Worm (Caenorhabditis elegans) whole organism, L2 larva: Measurements from ENCODE around the gene F19B6.1.

Source experiments
- blmp-1 ChIP-seq: sonication (generic microtip); optimal IDR thresholded peaks from 2 replicates; lab custom pipeline; 2017; ENCODE audit warnings: missing genetic modification characterization, mild to moderate bottlenecking, missing compliant biosample characterization, antibody characterized with exemption, moderate library complexity; ENCODE audit not compliant: insufficient read depth
- dmd-4 ChIP-seq: sonication (generic microtip); optimal IDR thresholded peaks from 2 replicates; lab custom pipeline; 2017; ENCODE audit warnings: missing biosample characterization, missing genetic modification characterization
- elt-1 ChIP-seq: fragments of 150-350 bp; optimal IDR thresholded peaks from 2 replicates; lab custom pipeline; 2014; ENCODE audit warnings: missing biosample characterization, missing genetic modification characterization
- elt-3 ChIP-seq: sonication (generic microtip); optimal IDR thresholded peaks from 2 replicates; lab custom pipeline; 2017; ENCODE audit warnings: missing biosample characterization, missing genetic modification characterization
- lin-13 ChIP-seq: fragments of 150-350 bp; optimal IDR thresholded peaks from 2 replicates; lab custom pipeline; 2014; ENCODE audit warnings: missing biosample characterization, missing genetic modification reagents, missing genetic modification characterization
- lin-39 ChIP-seq: fragments of 150-350 bp; optimal IDR thresholded peaks from 2 replicates; lab custom pipeline; 2014; ENCODE audit warnings: missing biosample characterization, missing genetic modification reagents, missing genetic modification characterization
- nhr-11 ChIP-seq: fragments of 150-350 bp; optimal IDR thresholded peaks from 2 replicates; lab custom pipeline; 2014; ENCODE audit warnings: missing biosample characterization, missing genetic modification characterization
- nhr-237 ChIP-seq: fragments of 150-350 bp; optimal IDR thresholded peaks from 2 replicates; lab custom pipeline; 2014; ENCODE audit warnings: missing biosample characterization, missing genetic modification characterization
- peb-1 ChIP-seq: fragments of 150-350 bp; optimal IDR thresholded peaks from 2 replicates; lab custom pipeline; 2014; ENCODE audit warnings: missing biosample characterization, missing genetic modification characterization
- unc-62 ChIP-seq: fragments of 150-350 bp; optimal IDR thresholded peaks from 2 replicates; lab custom pipeline; 2014; ENCODE audit warnings: missing biosample characterization, missing genetic modification reagents, missing genetic modification characterization
- ztf-11 ChIP-seq: sonication (generic microtip); optimal IDR thresholded peaks from 2 replicates; lab custom pipeline; 2017; ENCODE audit warnings: missing biosample characterization, missing genetic modification characterization
- ztf-4 ChIP-seq: fragments of 150-350 bp; optimal IDR thresholded peaks from 2 replicates; lab custom pipeline; 2014; ENCODE audit warnings: missing biosample characterization, missing genetic modification characterization

DNA sequence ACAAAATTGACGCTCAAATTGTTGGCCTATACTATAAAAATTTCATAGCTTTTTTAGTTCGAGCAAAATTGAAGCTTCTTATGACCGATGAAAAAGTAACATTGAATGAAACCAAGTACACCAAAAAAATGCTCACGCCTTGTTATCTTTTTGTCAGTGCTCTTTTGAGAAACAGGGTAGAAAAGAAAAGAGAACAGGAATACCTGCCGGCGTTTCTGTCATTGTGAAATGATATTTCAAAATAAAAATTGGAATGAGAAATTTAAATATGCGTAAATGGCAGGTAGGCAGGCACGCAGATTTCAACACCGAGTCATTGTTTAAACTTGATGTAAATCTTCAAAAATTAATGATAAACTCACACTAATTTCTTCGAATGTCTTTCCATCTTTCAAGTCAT, 31.1 kb downstream of the F19B6.1 start:
- no peak for TF ChIP-seq elt-1 (tag; lab: Kevin White, UChicago)
- TF ChIP-seq peb-1 (tag; lab: Kevin White, UChicago): no peak
- TF ChIP-seq lin-39 (tag; lab: Kevin White, UChicago): no peak
- TF ChIP-seq elt-3 (tag; lab: Kevin White, UChicago): no peak
- TF ChIP-seq ztf-4 (tag; lab: Kevin White, UChicago): no peak
- TF ChIP-seq ztf-11 (tag; lab: Kevin White, UChicago): no peak
- no peak for TF ChIP-seq unc-62 (GFP tag; lab: Kevin White, UChicago)
- no peak for TF ChIP-seq nhr-11
- TF ChIP-seq lin-13 (GFP tag; lab: Kevin White, UChicago): no peak
- TF ChIP-seq blmp-1 (tag; lab: Kevin White, UChicago): no peak
- no peak for TF ChIP-seq nhr-237
- no peak for TF ChIP-seq dmd-4 (tag; lab: Kevin White, UChicago)
